Worm (Caenorhabditis elegans) whole organism, L1 larva: ENCODE data around the gene lmp-1.
A peak's percentile ranks its signal among the peaks of the same experiment; 100 is the strongest.

Experiments
- C04F5.9 ChIP-seq: sonication (generic microtip); optimal IDR thresholded peaks from 2 replicates; lab custom pipeline; 2016; ENCODE audit warnings: missing genetic modification characterization, missing compliant biosample characterization
- Y116A8C.19 ChIP-seq: sonication (generic microtip); optimal IDR thresholded peaks from 2 replicates; lab custom pipeline; 2016; ENCODE audit warnings: missing compliant biosample characterization, missing genetic modification characterization, borderline replicate concordance
- ceh-8 ChIP-seq: fragments of 200-800 bp; sonication (Bioruptor generic); optimal IDR thresholded peaks from 2 replicates; lab custom pipeline; 2018; ENCODE audit warnings: mild to moderate bottlenecking, missing genetic modification characterization, moderate library complexity, missing compliant biosample characterization
- ceh-82 ChIP-seq, 3 experiments: fragments of 150-350 bp in 1 of 3; sonication (generic microtip) in 2 of 3; optimal IDR thresholded peaks; 2 replicates each; lab custom pipeline; 2014 to 2017; ENCODE audit warnings: missing biosample characterization in 3 of 3, missing genetic modification characterization in 3 of 3
- ceh-90 ChIP-seq: sonication (generic microtip); optimal IDR thresholded peaks from 2 replicates; lab custom pipeline; 2016; ENCODE audit warnings: missing genetic modification characterization, missing compliant biosample characterization
- efl-1 ChIP-seq, 4 experiments: fragments of 150-350 bp; optimal IDR thresholded peaks in 3 of 4; peaks in 1 of 4; 1 replicate in 1 of 4; 2 replicates in 3 of 4; lab custom pipeline; 2014; ENCODE audit warnings: missing biosample characterization in 2 of 4, missing genetic modification characterization in 2 of 4, missing genetic modification reagents in 2 of 4
- efl-3 ChIP-seq: fragments of 200-800 bp; sonication (Bioruptor generic); optimal IDR thresholded peaks from 2 replicates; lab custom pipeline; 2018; ENCODE audit warnings: mild to moderate bottlenecking, missing genetic modification characterization, missing compliant biosample characterization
- elt-2 ChIP-seq: sonication (generic microtip); optimal IDR thresholded peaks from 2 replicates; lab custom pipeline; 2016; ENCODE audit warnings: missing genetic modification characterization, mild to moderate bottlenecking, inconsistent platforms, missing compliant biosample characterization, missing genetic modification reagents
- elt-3 ChIP-seq, 6 experiments: fragments of 150-350 bp in 1 of 6; sonication (generic microtip); optimal IDR thresholded peaks; 2 replicates each; lab custom pipeline; 2017 to 2018; ENCODE audit warnings: missing biosample characterization in 6 of 6, missing genetic modification characterization in 6 of 6, inconsistent platforms in 1 of 6
- fkh-10 ChIP-seq: sonication (generic microtip); optimal IDR thresholded peaks from 2 replicates; lab custom pipeline; 2017; ENCODE audit warnings: missing biosample characterization, missing genetic modification reagents, missing genetic modification characterization
- grh-1 ChIP-seq: fragments of 200-800 bp; sonication (Bioruptor generic); IDR thresholded peaks from 2 replicates; pipeline ENCODE4 v1.3.6; 2022; ENCODE audit warnings: missing genetic modification reagents, missing genetic modification characterization, missing compliant biosample characterization
- lin-14 ChIP-seq: fragments of 200-800 bp; sonication (Bioruptor generic); optimal IDR thresholded peaks from 2 replicates; lab custom pipeline; 2018; ENCODE audit warnings: mild to moderate bottlenecking, missing genetic modification characterization, moderate library complexity, missing compliant biosample characterization
- lin-35 ChIP-seq, 2 experiments: fragments of 150-350 bp; optimal IDR thresholded peaks; 2 replicates each; lab custom pipeline; 2014; ENCODE audit warnings: missing biosample characterization in 2 of 2, missing genetic modification characterization in 2 of 2, missing genetic modification reagents in 2 of 2
- lin-39 ChIP-seq: fragments of 150-350 bp; optimal IDR thresholded peaks from 2 replicates; lab custom pipeline; 2014; ENCODE audit warnings: missing biosample characterization, missing genetic modification reagents, missing genetic modification characterization
- lir-3 ChIP-seq: sonication (generic microtip); optimal IDR thresholded peaks from 2 replicates; lab custom pipeline; 2016; ENCODE audit warnings: mild to moderate bottlenecking, missing genetic modification characterization, moderate library complexity, missing compliant biosample characterization; ENCODE audit not compliant: poor library complexity
- lsy-2 ChIP-seq, 2 experiments: fragments of 150-350 bp; optimal IDR thresholded peaks; 2 replicates each; lab custom pipeline; 2014; ENCODE audit warnings: missing biosample characterization in 2 of 2, missing genetic modification characterization in 2 of 2
- mab-9 ChIP-seq: fragments of 200-800 bp; sonication (Bioruptor generic); IDR thresholded peaks from 2 replicates; pipeline ENCODE4 v1.3.6; 2022; ENCODE audit warnings: missing genetic modification reagents, missing genetic modification characterization, missing compliant biosample characterization
- mef-2 ChIP-seq: fragments of 150-350 bp; optimal IDR thresholded peaks from 2 replicates; lab custom pipeline; 2014; ENCODE audit warnings: missing biosample characterization, missing genetic modification characterization
- mep-1 ChIP-seq: fragments of 150-350 bp; optimal IDR thresholded peaks from 2 replicates; lab custom pipeline; 2014; ENCODE audit warnings: missing biosample characterization, missing genetic modification characterization
- nhr-11 ChIP-seq: fragments of 150-350 bp; optimal IDR thresholded peaks from 2 replicates; lab custom pipeline; 2014; ENCODE audit warnings: missing biosample characterization, missing genetic modification characterization
- nhr-12 ChIP-seq: sonication (generic microtip); optimal IDR thresholded peaks from 2 replicates; lab custom pipeline; 2017; ENCODE audit warnings: missing biosample characterization, missing genetic modification characterization
- nhr-20 ChIP-seq: sonication (generic microtip); optimal IDR thresholded peaks from 2 replicates; lab custom pipeline; 2016; ENCODE audit warnings: mild to moderate bottlenecking, missing genetic modification characterization, missing compliant biosample characterization
- nhr-76 ChIP-seq: sonication (generic microtip); optimal IDR thresholded peaks from 2 replicates; lab custom pipeline; 2017; ENCODE audit warnings: missing biosample characterization, missing genetic modification characterization
- nhr-77 ChIP-seq: fragments of 150-350 bp; optimal IDR thresholded peaks from 2 replicates; lab custom pipeline; 2014; ENCODE audit warnings: missing biosample characterization, missing genetic modification characterization
- rnt-1 ChIP-seq: sonication (generic microtip); optimal IDR thresholded peaks from 2 replicates; lab custom pipeline; 2016; ENCODE audit warnings: mild to moderate bottlenecking, missing genetic modification characterization, moderate library complexity, missing compliant biosample characterization
- skn-1 ChIP-seq: fragments of 150-350 bp; optimal IDR thresholded peaks from 2 replicates; lab custom pipeline; 2014; ENCODE audit warnings: missing biosample characterization, missing genetic modification characterization
- snpc-4 ChIP-seq: fragments of 150-350 bp; optimal IDR thresholded peaks from 2 replicates; lab custom pipeline; 2014; ENCODE audit warnings: missing biosample characterization, missing genetic modification characterization
- sptf-1 ChIP-seq: fragments of 150-350 bp; optimal IDR thresholded peaks from 2 replicates; lab custom pipeline; 2014; ENCODE audit warnings: missing biosample characterization, missing genetic modification characterization
- tlp-1 ChIP-seq: fragments of 150-350 bp; optimal IDR thresholded peaks from 2 replicates; lab custom pipeline; 2014; ENCODE audit warnings: missing biosample characterization, missing genetic modification characterization
- unc-130 ChIP-seq: fragments of 150-350 bp; optimal IDR thresholded peaks from 2 replicates; lab custom pipeline; 2017; ENCODE audit warnings: missing biosample characterization, missing genetic modification characterization, inconsistent platforms
- unc-30 ChIP-seq: sonication (generic microtip); optimal IDR thresholded peaks from 2 replicates; lab custom pipeline; 2017; ENCODE audit warnings: missing biosample characterization, missing genetic modification characterization
- unc-86 ChIP-seq: sonication (generic microtip); optimal IDR thresholded peaks from 2 replicates; lab custom pipeline; 2016; ENCODE audit warnings: missing genetic modification characterization, missing compliant biosample characterization
- unc-98 ChIP-seq: fragments of 200-800 bp; sonication (Bioruptor generic); IDR thresholded peaks from 2 replicates; pipeline ENCODE4 v1.3.6; 2022; ENCODE audit warnings: missing genetic modification characterization, missing compliant biosample characterization
- vab-15 ChIP-seq: sonication (generic microtip); optimal IDR thresholded peaks from 2 replicates; lab custom pipeline; 2017; ENCODE audit warnings: missing genotype, mild to moderate bottlenecking, missing genetic modification characterization, missing compliant biosample characterization
- zag-1 ChIP-seq: fragments of 150-350 bp; optimal IDR thresholded peaks from 2 replicates; lab custom pipeline; 2014; ENCODE audit warnings: missing biosample characterization, missing genetic modification characterization
- ztf-4 ChIP-seq: fragments of 150-350 bp; optimal IDR thresholded peaks from 2 replicates; lab custom pipeline; 2014; ENCODE audit warnings: missing biosample characterization, missing genetic modification characterization

Gene lmp-1

DNA sequence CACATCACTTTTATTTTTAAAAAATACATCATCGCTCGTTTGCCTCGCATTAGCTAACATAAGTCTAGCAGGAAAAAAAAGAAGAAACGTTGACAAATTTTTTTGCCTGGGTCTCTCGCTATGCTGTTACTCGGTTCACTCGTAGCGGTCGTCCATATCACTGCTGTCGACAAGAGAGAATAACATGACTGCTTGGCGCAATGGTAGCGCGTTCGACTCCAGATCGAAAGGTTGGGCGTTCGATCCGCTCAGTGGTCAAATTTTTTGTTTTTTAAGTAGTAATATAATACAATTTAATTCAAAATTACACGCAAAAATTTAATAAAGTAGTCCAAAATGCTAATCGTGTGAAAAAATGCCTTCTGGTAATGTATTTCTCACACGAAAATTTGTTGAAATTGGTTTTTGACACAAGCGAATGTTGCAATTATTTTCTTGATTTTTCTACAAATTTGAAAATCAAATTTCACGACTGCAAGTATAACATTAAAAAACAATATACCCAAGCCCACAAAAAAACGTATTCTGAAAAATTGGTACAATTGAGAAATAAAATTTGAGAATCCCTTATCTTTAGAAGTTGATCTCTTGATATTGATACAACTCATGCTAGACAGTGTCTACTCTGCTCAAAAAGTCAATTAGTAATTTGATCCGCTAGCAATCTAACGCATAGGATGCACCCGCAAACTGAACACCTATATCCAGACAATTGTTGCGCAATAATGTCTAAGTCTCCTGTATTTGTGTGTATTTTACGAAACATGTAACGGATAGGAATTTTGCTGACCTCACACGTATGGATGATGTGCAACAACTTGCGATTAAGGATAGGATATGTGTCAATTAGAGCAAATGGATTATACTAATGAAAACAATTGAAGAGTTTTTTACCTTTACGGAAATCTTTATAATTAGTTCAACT is 6.0 kb downstream of the lmp-1 start (continued):
- TF ChIP-seq mef-2 (tag; lab: Kevin White, UChicago) (no peak), C04F5.9 (tag; lab: Kevin White, UChicago) (no peak), efl-1 (optimal IDR thresholded peaks at IDR 0.05; lab: Kevin White, UChicago) (no peak), efl-1 (GFP tag; optimal IDR thresholded peaks at IDR 0.05 in 1 of 2; lab: Kevin White, UChicago) (peak; percentile 21 to 81), nhr-11 (tag; lab: Kevin White, UChicago) (no peak)

DNA sequence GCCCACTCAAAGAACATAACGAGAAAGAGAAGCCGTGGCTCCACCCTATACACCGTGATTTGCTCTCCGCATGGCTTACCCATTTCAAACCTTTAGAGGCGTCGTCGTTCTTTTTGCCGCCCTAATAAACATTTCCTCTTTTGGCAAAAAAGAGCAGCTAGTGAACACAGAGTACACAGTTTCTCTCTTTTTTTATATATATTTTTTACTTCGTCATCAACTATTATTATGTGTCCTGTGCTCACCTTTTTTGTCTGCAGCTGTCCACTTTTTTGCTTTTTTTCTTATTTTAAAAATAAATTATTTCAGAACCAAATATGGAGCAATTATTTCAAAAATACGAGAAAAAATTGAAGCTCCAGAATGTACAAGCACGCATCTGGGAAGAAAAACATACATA is 7.8 kb downstream of the lmp-1 start, which contains the start of gene C03B1.2:
Gene C03B1.2, plus strand, starts transcription at position 301 of the 400 bp plus-strand sequence.
- TF ChIP-seq lir-3 (tag; lab: Kevin White, UChicago) (no peak), ceh-8 (no peak), skn-1 (tag; lab: Kevin White, UChicago) (no peak), lin-14 (GFP tag; lab: Kevin White, UChicago) (no peak), vab-15 (tag; lab: Kevin White, UChicago) (no peak), ztf-4 (no peak), sptf-1 (tag; lab: Kevin White, UChicago) (no peak), ceh-82 (tag; optimal IDR thresholded peaks at IDR 0.05; lab: Kevin White, UChicago) (no peak), zag-1 (tag; lab: Kevin White, UChicago) (no peak)

DNA sequence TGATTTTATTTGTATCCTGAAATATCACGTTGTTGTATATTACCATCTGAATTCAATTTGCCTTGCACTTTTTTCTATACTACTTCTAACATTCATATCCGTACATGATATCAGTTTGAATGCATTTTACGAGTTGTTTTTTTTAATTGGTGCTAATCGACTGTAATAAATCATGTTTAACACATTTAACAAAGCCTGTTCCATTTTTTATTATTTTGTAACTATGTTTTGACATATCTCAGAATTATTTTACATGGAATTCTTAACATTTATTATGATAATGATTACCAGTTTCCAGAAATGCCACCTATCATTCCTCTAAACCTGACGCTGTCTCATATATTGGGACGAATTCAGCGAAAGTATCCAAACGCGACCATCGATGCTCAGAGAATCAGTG is 11.8 kb downstream of the lmp-1 start, which contains the start of gene C03B1.3:
Gene C03B1.3, plus strand, starts transcription at position 301 of the 400 bp plus-strand sequence.
- TF ChIP-seq efl-3 (GFP tag; lab: Kevin White, UChicago) (no peak), elt-2 (tag; lab: Kevin White, UChicago) (no peak), lin-39 (tag; lab: Kevin White, UChicago) (no peak), lsy-2 (tag; optimal IDR thresholded peaks at IDR 0.05; lab: Kevin White, UChicago) (no peak), ztf-4 (no peak), unc-130 (tag; lab: Kevin White, UChicago) (no peak), elt-3 (tag; optimal IDR thresholded peaks at IDR 0.05; lab: Kevin White, UChicago) (no peak), nhr-77 (tag; lab: Kevin White, UChicago) (no peak), snpc-4 (tag; lab: Kevin White, UChicago) (no peak), zag-1 (tag; lab: Kevin White, UChicago) (no peak)
- TF ChIP-seq, all 84 proteins: peak for 0

DNA sequence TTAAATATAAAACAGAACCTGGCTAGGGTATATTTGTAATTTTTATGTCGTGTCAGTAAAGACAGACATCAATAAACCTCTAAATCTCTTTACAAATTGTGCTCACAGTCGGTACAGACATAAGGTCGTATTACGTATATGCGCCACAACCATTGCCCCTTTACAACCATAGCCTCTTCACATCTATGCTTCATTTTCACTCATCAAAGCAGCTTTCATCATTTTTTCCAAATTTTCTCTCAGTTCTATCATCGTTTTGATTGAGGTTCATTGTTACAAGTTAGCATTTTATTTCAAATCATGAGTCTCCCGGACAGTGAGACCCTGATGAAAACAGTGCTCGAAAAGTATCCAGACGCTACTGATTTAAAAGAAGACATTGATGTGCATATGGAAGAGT is 13.3 kb downstream of the lmp-1 start, which contains the start of gene C03B1.4:
Gene C03B1.4, plus strand, starts transcription at position 301 of the 400 bp plus-strand sequence.
- TF ChIP-seq unc-30 (tag; lab: Kevin White, UChicago), result no peak
- no peak for TF ChIP-seq rnt-1 (tag; lab: Kevin White, UChicago)
- no peak for TF ChIP-seq efl-1 (optimal IDR thresholded peaks at IDR 0.05; lab: Kevin White, UChicago)
- peak in 1 of 2 experiments; percentile 29 for TF ChIP-seq efl-1 (GFP tag; optimal IDR thresholded peaks at IDR 0.05 in 1 of 2; lab: Kevin White, UChicago)
- no peak for TF ChIP-seq unc-86 (tag; lab: Kevin White, UChicago)

DNA sequence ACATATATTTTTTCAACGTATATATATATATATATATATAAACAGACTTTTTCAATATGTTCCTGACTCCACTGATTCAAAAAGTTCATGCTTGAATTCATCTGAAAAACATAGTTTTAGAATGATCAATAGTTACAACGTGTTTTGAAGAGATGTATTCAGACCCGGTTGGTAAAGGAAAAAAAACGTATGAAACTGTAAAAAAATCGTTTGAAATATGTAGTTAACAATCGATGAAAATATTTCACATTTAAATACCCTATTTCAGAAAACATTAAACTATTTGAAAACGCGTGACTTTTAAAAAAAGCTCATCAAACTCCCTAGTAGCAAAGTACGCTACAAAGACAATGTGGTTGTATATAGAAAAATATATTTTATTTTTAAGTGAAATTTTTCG is 16.8 kb downstream of the lmp-1 start, which contains the start of gene C03B1.14:
Gene C03B1.14, minus strand, starts transcription at position 101 of the 400 bp plus-strand sequence.
- no peak for TF ChIP-seq tlp-1 (tag; lab: Kevin White, UChicago)
- TF ChIP-seq grh-1, result no peak
- no peak for TF ChIP-seq skn-1 (tag; lab: Kevin White, UChicago)
- no peak for TF ChIP-seq unc-30 (tag; lab: Kevin White, UChicago)
- TF ChIP-seq fkh-10 (GFP tag; lab: Kevin White, UChicago), result no peak
- TF ChIP-seq nhr-12 (tag; lab: Kevin White, UChicago), result no peak
- no peak for TF ChIP-seq nhr-20 (tag; lab: Kevin White, UChicago)
- TF ChIP-seq elt-2 (tag; lab: Kevin White, UChicago), result no peak
- TF ChIP-seq unc-86 (tag; lab: Kevin White, UChicago), result no peak
- TF ChIP-seq Y116A8C.19 (tag; lab: Kevin White, UChicago), result no peak
- no peak for TF ChIP-seq ceh-82 (tag; optimal IDR thresholded peaks at IDR 0.05; lab: Kevin White, UChicago)
- no peak for TF ChIP-seq lin-35 (GFP tag; optimal IDR thresholded peaks at IDR 0.05; lab: Kevin White, UChicago)
- no peak for TF ChIP-seq nhr-76
- TF ChIP-seq ceh-90 (tag; lab: Kevin White, UChicago), result no peak
- TF ChIP-seq mep-1, result no peak
- no peak for TF ChIP-seq mab-9 (GFP tag; lab: Robert Waterston, UW)
- no peak for TF ChIP-seq efl-3 (GFP tag; lab: Kevin White, UChicago)
- no peak for TF ChIP-seq nhr-77 (tag; lab: Kevin White, UChicago)
- TF ChIP-seq unc-98 (GFP tag; lab: Robert Waterston, UW), result no peak
- TF ChIP-seq, all 84 proteins: peak for 0
